Fruit fly (Drosophila melanogaster): ENCODE results near the gene mtgo.

mtgo gene

DNA sequence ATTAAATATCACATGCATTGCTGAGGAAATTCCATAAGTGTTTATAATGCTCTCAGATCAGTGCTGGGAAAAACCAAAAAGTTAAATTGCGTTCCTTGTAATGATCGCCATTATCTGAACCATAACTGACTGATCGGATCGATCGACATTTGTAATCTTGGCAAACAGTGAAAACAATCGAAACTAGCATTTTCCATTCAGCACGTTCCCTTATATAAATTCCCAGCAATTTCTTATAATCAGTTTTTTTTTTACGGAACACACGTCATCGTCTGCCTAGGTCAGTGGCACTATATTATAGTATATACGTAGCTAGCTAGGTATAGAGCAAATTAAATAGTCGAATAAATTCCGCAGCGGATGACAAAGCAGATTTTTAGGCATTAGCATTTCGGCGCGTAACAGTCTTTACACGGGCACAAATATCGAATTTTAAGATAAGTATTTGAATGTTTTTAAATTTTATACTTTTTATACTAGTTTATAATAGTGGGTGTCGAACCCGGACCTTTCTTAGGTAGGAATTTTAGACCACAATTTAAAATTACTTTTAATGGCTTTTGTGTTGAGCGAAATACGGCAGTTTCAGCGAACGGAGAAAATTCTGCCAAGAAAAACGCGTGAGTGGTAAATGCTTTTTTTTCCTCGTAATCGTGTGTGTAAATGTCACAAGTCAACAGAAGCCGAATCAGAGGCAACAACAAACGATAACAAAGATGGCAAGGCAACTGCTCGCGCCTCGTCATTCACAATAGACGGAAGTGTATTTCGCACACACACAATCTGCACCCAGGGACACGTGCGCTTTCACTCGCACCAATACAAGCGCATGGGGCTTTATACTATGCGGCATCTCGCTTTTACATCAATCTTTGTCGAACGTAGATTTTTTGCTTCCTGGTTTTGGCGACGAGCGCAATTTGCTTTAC is 15.1 kb upstream of the mtgo start:
- TF ChIP-seq Jra (GFP tag; optimal IDR thresholded peaks at IDR 0.05) (peak; percentile 1), Rel (GFP tag; optimal IDR thresholded peaks at IDR 0.05) (no peak), Rel (tag; optimal IDR thresholded peaks at IDR 0.05) (peak; percentile 59), ey (GFP tag; optimal IDR thresholded peaks at IDR 0.05) (no peak)

DNA sequence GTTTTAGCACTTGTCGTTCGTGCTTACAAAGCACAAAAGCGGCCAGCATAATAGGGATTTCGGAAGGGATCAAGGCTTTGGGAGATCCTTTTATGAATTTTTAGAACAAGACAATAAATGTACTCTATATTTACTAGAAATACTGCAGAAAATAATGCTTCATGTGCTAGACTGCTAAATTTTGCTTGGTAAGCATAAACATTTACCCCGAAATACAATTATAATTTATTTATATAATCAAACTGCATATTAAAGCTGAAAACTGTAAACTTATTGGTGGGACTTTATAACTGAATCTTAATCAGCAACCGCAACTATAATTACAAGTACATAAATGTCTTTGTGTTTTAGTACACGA is 14.4 kb upstream of the mtgo start:
- TF ChIP-seq sage (GFP tag; optimal IDR thresholded peaks at IDR 0.05) (no peak), CG32264 (GFP tag; optimal IDR thresholded peaks at IDR 0.05) (no peak), Rel (GFP tag; optimal IDR thresholded peaks at IDR 0.05) (no peak), Rel (tag; optimal IDR thresholded peaks at IDR 0.05) (no peak), Mio (GFP tag; optimal IDR thresholded peaks at IDR 0.05) (no peak), N (GFP tag; optimal IDR thresholded peaks at IDR 0.05) (no peak), Hr78 (GFP tag; optimal IDR thresholded peaks at IDR 0.05) (no peak), Vsx2 (GFP tag; optimal IDR thresholded peaks at IDR 0.05; ENCODE audit: partially characterized antibody) (no peak), rgr (GFP tag; optimal IDR thresholded peaks at IDR 0.05) (no peak), foxo (GFP tag; optimal IDR thresholded peaks at IDR 0.05) (no peak), sv (GFP tag; optimal IDR thresholded peaks at IDR 0.05) (no peak), lola (GFP tag; optimal IDR thresholded peaks at IDR 0.05) (no peak), Dfd (GFP tag; optimal IDR thresholded peaks at IDR 0.05) (no peak), dsf (GFP tag; optimal IDR thresholded peaks at IDR 0.05; ENCODE audit: borderline replicate concordance) (no peak), psq (GFP tag; optimal IDR thresholded peaks at IDR 0.05) (no peak), Myc (optimal IDR thresholded peaks at IDR 0.05) (no peak)

DNA sequence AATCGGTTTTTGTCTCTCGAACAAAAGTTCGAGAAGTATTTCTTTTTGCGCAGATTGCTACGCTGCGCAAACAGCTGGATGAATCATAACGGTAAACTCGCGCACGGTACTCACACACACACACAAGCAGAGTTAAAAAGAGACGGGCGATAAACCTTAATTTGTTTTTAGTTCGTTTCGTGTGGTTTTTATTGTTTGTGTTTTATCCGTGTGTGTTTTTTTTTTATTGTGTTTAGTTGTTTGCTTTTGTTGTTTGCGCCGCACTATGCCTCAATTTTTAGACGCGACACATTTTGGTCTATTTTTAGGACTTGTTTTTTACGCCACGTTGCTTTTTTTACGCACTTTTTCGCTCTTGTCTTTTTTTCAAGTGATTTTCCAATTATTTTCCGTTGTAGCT is 14.0 kb upstream of the mtgo start:
- TF ChIP-seq Myc (optimal IDR thresholded peaks at IDR 0.05) (no peak), ey (GFP tag; optimal IDR thresholded peaks at IDR 0.05) (no peak), foxo (GFP tag; optimal IDR thresholded peaks at IDR 0.05) (no peak), Dfd (GFP tag; optimal IDR thresholded peaks at IDR 0.05) (peak; percentile 31)

DNA sequence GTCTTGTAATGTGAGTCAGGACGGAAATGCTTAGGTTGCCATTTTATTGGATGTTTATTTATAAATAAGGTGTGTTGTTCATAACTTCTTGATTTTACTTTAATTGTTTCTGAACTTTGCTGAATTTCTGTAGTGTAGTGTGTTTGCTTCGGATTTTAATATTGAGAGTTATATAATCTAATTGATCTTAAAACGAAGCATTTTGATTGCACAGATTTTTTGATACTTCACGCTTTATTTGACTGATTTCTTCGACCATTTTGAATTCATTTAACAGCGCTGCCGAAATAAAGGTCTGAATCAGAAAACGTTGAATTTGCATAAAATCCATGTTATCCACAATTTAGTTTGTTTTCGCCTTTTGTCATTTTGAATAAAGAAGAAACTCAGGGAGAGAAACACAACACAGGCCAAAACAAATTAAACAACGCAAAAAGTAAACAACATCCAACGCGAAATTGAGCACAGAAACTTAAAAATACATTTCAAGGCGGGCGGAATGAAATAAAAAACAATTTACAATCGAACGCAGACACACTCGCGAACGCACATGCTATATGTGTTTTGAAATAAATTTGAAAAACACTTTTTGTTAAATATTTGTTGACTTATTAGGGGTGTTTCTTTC is 13.2 kb upstream of the mtgo start:
- TF ChIP-seq rgr (GFP tag; optimal IDR thresholded peaks at IDR 0.05) (peak; percentile 11), N (GFP tag; optimal IDR thresholded peaks at IDR 0.05) (no peak)

DNA sequence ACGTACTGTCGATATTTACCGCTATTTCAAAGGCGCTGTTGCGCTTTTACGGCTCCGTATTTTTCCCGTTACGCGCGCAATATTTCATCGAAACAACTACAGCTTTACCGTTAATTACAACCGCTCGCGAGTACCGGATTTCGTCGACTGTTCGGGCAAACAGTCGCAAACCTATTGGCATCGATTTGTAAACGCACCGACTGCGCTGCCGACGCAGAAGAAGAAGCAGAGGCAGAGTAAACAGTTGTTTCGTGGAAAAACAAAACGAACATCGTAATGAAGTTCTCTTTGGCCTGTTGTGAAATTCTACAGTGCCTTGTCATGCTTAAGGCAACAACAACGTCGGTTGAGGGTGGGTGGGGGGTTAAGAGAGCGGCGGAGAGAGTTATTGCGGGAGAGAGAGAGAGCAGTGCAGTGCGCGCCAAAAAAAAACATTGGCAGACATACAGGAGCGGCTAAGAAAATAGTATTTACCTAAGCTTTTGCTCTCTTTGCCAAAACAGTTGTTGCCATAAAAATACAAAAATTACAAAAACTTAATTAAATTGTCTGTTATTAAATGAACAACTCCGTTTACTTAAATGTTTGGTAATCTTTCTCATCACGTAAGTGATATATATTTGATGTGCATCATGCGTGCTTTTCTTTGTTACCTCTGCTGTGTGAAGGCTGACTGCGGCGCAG is 12.0 kb upstream of the mtgo start, which contains the start of gene CG5953:
CG5953 (minus strand) TSS at position 176 of the 684 bp plus-strand sequence.
- TF ChIP-seq tai (GFP tag; optimal IDR thresholded peaks at IDR 0.05) (no peak), Hr83 (GFP tag; optimal IDR thresholded peaks at IDR 0.05; ENCODE audit: poor library complexity, severe bottlenecking) (peak; percentile 8), br (GFP tag; optimal IDR thresholded peaks at IDR 0.05) (peak; percentile 97), usp (GFP tag; optimal IDR thresholded peaks at IDR 0.05) (no peak), CG32264 (GFP tag; optimal IDR thresholded peaks at IDR 0.05) (peak; percentile 95), Sp1 (GFP tag; optimal IDR thresholded peaks at IDR 0.05) (peak; percentile 98), dsf (GFP tag; optimal IDR thresholded peaks at IDR 0.05; ENCODE audit: borderline replicate concordance) (peak; percentile 67), HLH106 (tag; optimal IDR thresholded peaks at IDR 0.05) (peak; percentile 98), CG9705 (GFP tag; optimal IDR thresholded peaks at IDR 0.05) (peak; percentile 96), Vsx2 (GFP tag; optimal IDR thresholded peaks at IDR 0.05; ENCODE audit: partially characterized antibody) (peak; percentile 56), rgr (GFP tag; optimal IDR thresholded peaks at IDR 0.05) (peak; percentile 97), psq (GFP tag; optimal IDR thresholded peaks at IDR 0.05) (no peak), CrebA (GFP tag; optimal IDR thresholded peaks at IDR 0.05; ENCODE audit: borderline replicate concordance) (peak; percentile 68), Dif (GFP tag; optimal IDR thresholded peaks at IDR 0.05; ENCODE audit: partially characterized antibody) (peak; percentile 85), sage (GFP tag; optimal IDR thresholded peaks at IDR 0.05) (peak; percentile 71), GATAd (GFP tag; optimal IDR thresholded peaks at IDR 0.05) (peak; percentile 45), Hr78 (GFP tag; optimal IDR thresholded peaks at IDR 0.05) (no peak), h (GFP tag; optimal IDR thresholded peaks at IDR 0.05) (peak; percentile 97), Abd-B (GFP tag; optimal IDR thresholded peaks at IDR 0.05) (no peak), pan (optimal IDR thresholded peaks at IDR 0.05) (no peak), lola (GFP tag; optimal IDR thresholded peaks at IDR 0.05) (no peak), ey (GFP tag; optimal IDR thresholded peaks at IDR 0.05) (peak; percentile 98), Myc (optimal IDR thresholded peaks at IDR 0.05) (no peak), Mio (GFP tag; optimal IDR thresholded peaks at IDR 0.05) (peak; percentile 62), foxo (GFP tag; optimal IDR thresholded peaks at IDR 0.05) (peak; percentile 67 to 97), dl (GFP tag; optimal IDR thresholded peaks at IDR 0.05; ENCODE audit: insufficient read depth in 1 of 2, partially characterized antibody in 2 of 2) (peak; percentile 71 to 80), jim (GFP tag; optimal IDR thresholded peaks at IDR 0.05) (no peak), Dfd (GFP tag; optimal IDR thresholded peaks at IDR 0.05) (peak; percentile 89), sv (GFP tag; optimal IDR thresholded peaks at IDR 0.05) (peak; percentile 95), Jra (GFP tag; optimal IDR thresholded peaks at IDR 0.05) (peak; percentile 83), Rel (GFP tag; optimal IDR thresholded peaks at IDR 0.05) (peak; percentile 44), Rel (tag; optimal IDR thresholded peaks at IDR 0.05) (peak; percentile 69), OdsH (GFP tag; optimal IDR thresholded peaks at IDR 0.05) (peak; percentile 98), fru (GFP tag; optimal IDR thresholded peaks at IDR 0.05) (peak; percentile 98)

Measured in whole organism, wandering third instar larva.